Worm (Caenorhabditis elegans): ENCODE results near the gene Y43F8C.9.

DNA sequence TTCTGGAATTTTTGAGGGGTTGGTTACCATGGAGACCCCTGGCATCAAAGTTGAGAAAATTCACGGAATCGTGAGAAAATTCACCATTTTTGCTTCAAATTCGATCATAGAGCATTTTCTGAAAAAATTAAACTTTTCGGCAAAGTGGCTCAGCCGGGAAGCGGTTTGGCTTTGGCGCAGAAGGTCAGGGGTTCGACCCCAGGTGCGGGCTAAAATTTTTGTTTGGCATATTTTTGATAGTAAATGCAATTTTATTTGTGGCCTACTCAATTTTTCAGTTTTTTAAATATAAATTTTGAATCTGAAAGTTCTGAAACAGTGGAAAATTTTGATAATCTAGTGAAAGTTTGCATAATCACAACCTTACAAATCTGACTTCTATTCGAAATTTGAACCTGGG lies 46.8 kb upstream of the Y43F8C.9 start:
- TF ChIP-seq nhr-12 (tag; optimal IDR thresholded peaks at IDR 0.05) (no peak), lin-13 (tag; optimal IDR thresholded peaks at IDR 0.05) (no peak), nhr-76 (tag; optimal IDR thresholded peaks at IDR 0.05) (no peak), ztf-11 (tag; optimal IDR thresholded peaks at IDR 0.05) (no peak), pha-4 (tag; optimal IDR thresholded peaks at IDR 0.05) (no peak), unc-62 (GFP tag; optimal IDR thresholded peaks at IDR 0.05) (no peak)
